Worm (Caenorhabditis elegans) whole organism, L1 larva: Measurements from ENCODE around the gene F41C3.2.

ENCODE experiments used
- C16A3.4 ChIP-seq: fragments of 150-350 bp; optimal IDR thresholded peaks from 2 replicates; lab custom pipeline; 2014; ENCODE audit warnings: missing biosample characterization, missing genetic modification characterization
- C34B4.2 ChIP-seq: sonication (generic microtip); optimal IDR thresholded peaks from 2 replicates; lab custom pipeline; 2017; ENCODE audit warnings: mild to moderate bottlenecking, missing genetic modification characterization, missing compliant biosample characterization
- Y116A8C.19 ChIP-seq: sonication (generic microtip); optimal IDR thresholded peaks from 2 replicates; lab custom pipeline; 2016; ENCODE audit warnings: missing compliant biosample characterization, missing genetic modification characterization, borderline replicate concordance
- ama-1 ChIP-seq: fragments of 150-350 bp; optimal IDR thresholded peaks from 2 replicates; lab custom pipeline; 2014
- ceh-63 ChIP-seq: fragments of 200-800 bp; sonication (Bioruptor generic); optimal IDR thresholded peaks from 2 replicates; lab custom pipeline; 2018; ENCODE audit warnings: mild to moderate bottlenecking, missing genetic modification characterization, missing compliant biosample characterization
- ceh-8 ChIP-seq: fragments of 200-800 bp; sonication (Bioruptor generic); optimal IDR thresholded peaks from 2 replicates; lab custom pipeline; 2018; ENCODE audit warnings: mild to moderate bottlenecking, missing genetic modification characterization, moderate library complexity, missing compliant biosample characterization
- ceh-82 ChIP-seq, 3 experiments: fragments of 150-350 bp in 1 of 3; sonication (generic microtip) in 2 of 3; optimal IDR thresholded peaks; 2 replicates each; lab custom pipeline; 2014 to 2017; ENCODE audit warnings: missing biosample characterization in 3 of 3, missing genetic modification characterization in 3 of 3
- dpl-1 ChIP-seq, 3 experiments: fragments of 150-350 bp in 2 of 3; sonication (generic microtip) in 1 of 3; optimal IDR thresholded peaks; 2 replicates each; lab custom pipeline; 2014 to 2017; ENCODE audit warnings: missing biosample characterization in 3 of 3, missing genetic modification characterization in 3 of 3, missing genetic modification reagents in 3 of 3
- efl-1 ChIP-seq, 4 experiments: fragments of 150-350 bp; optimal IDR thresholded peaks in 3 of 4; peaks in 1 of 4; 1 replicate in 1 of 4; 2 replicates in 3 of 4; lab custom pipeline; 2014; ENCODE audit warnings: missing biosample characterization in 2 of 4, missing genetic modification characterization in 2 of 4, missing genetic modification reagents in 2 of 4
- egl-13 ChIP-seq: sonication (generic microtip); optimal IDR thresholded peaks from 2 replicates; lab custom pipeline; 2016; ENCODE audit warnings: missing genotype, missing genetic modification reagents, missing genetic modification characterization, missing compliant biosample characterization
- egl-27 ChIP-seq, 2 experiments: fragments of 150-350 bp in 1 of 2; sonication (generic microtip); optimal IDR thresholded peaks; 3 replicates each; lab custom pipeline; 2017 to 2018; ENCODE audit warnings: missing biosample characterization in 2 of 2, missing genetic modification characterization in 2 of 2, missing genetic modification reagents in 2 of 2
- elt-2 ChIP-seq: sonication (generic microtip); optimal IDR thresholded peaks from 2 replicates; lab custom pipeline; 2016; ENCODE audit warnings: missing genetic modification characterization, mild to moderate bottlenecking, inconsistent platforms, missing compliant biosample characterization, missing genetic modification reagents
- elt-3 ChIP-seq, 6 experiments: fragments of 150-350 bp in 1 of 6; sonication (generic microtip); optimal IDR thresholded peaks; 2 replicates each; lab custom pipeline; 2017 to 2018; ENCODE audit warnings: missing biosample characterization in 6 of 6, missing genetic modification characterization in 6 of 6, inconsistent platforms in 1 of 6
- fkh-4 ChIP-seq: sonication (generic microtip); optimal IDR thresholded peaks from 2 replicates; lab custom pipeline; 2016; ENCODE audit warnings: missing compliant biosample characterization, missing genetic modification characterization, borderline replicate concordance
- hlh-17 ChIP-seq: fragments of 200-800 bp; sonication (Bioruptor generic); optimal IDR thresholded peaks from 2 replicates; lab custom pipeline; 2018; ENCODE audit warnings: missing genetic modification characterization, mild to moderate bottlenecking, missing compliant biosample characterization, moderate library complexity, borderline replicate concordance
- irx-1 ChIP-seq: sonication (generic microtip); optimal IDR thresholded peaks from 2 replicates; lab custom pipeline; 2016; ENCODE audit warnings: missing genetic modification characterization, missing compliant biosample characterization
- jun-1 ChIP-seq: fragments of 150-350 bp; optimal IDR thresholded peaks from 2 replicates; lab custom pipeline; 2014; ENCODE audit warnings: missing biosample characterization, missing genetic modification reagents, missing genetic modification characterization
- lin-13 ChIP-seq: fragments of 150-350 bp; optimal IDR thresholded peaks from 2 replicates; lab custom pipeline; 2014; ENCODE audit warnings: missing biosample characterization, missing genetic modification reagents, missing genetic modification characterization
- lin-14 ChIP-seq: fragments of 200-800 bp; sonication (Bioruptor generic); optimal IDR thresholded peaks from 2 replicates; lab custom pipeline; 2018; ENCODE audit warnings: mild to moderate bottlenecking, missing genetic modification characterization, moderate library complexity, missing compliant biosample characterization
- lin-15B ChIP-seq: fragments of 150-350 bp; sonication (generic microtip); optimal IDR thresholded peaks from 3 replicates; lab custom pipeline; 2014; ENCODE audit warnings: missing biosample characterization, missing genetic modification characterization
- lin-35 ChIP-seq, 2 experiments: fragments of 150-350 bp; optimal IDR thresholded peaks; 2 replicates each; lab custom pipeline; 2014; ENCODE audit warnings: missing biosample characterization in 2 of 2, missing genetic modification characterization in 2 of 2, missing genetic modification reagents in 2 of 2
- lin-39 ChIP-seq: fragments of 150-350 bp; optimal IDR thresholded peaks from 2 replicates; lab custom pipeline; 2014; ENCODE audit warnings: missing biosample characterization, missing genetic modification reagents, missing genetic modification characterization
- mab-9 ChIP-seq: fragments of 200-800 bp; sonication (Bioruptor generic); IDR thresholded peaks from 2 replicates; pipeline ENCODE4 v1.3.6; 2022; ENCODE audit warnings: missing genetic modification reagents, missing genetic modification characterization, missing compliant biosample characterization
- mef-2 ChIP-seq: fragments of 150-350 bp; optimal IDR thresholded peaks from 2 replicates; lab custom pipeline; 2014; ENCODE audit warnings: missing biosample characterization, missing genetic modification characterization
- nhr-12 ChIP-seq: sonication (generic microtip); optimal IDR thresholded peaks from 2 replicates; lab custom pipeline; 2017; ENCODE audit warnings: missing biosample characterization, missing genetic modification characterization
- nhr-76 ChIP-seq: sonication (generic microtip); optimal IDR thresholded peaks from 2 replicates; lab custom pipeline; 2017; ENCODE audit warnings: missing biosample characterization, missing genetic modification characterization
- nhr-77 ChIP-seq: fragments of 150-350 bp; optimal IDR thresholded peaks from 2 replicates; lab custom pipeline; 2014; ENCODE audit warnings: missing biosample characterization, missing genetic modification characterization
- nhr-84 ChIP-seq: sonication (generic microtip); optimal IDR thresholded peaks from 2 replicates; lab custom pipeline; 2017; ENCODE audit warnings: missing biosample characterization, missing genetic modification characterization
- pag-3 ChIP-seq: sonication (generic microtip); optimal IDR thresholded peaks from 2 replicates; lab custom pipeline; 2017; ENCODE audit warnings: missing genetic modification characterization, mild to moderate bottlenecking, missing compliant biosample characterization, antibody characterized with exemption, borderline replicate concordance; ENCODE audit not compliant: insufficient read depth
- pqm-1 ChIP-seq: sonication (generic microtip); optimal IDR thresholded peaks from 3 replicates; lab custom pipeline; 2017; ENCODE audit warnings: missing biosample characterization, missing genetic modification characterization
- rnt-1 ChIP-seq: sonication (generic microtip); optimal IDR thresholded peaks from 2 replicates; lab custom pipeline; 2016; ENCODE audit warnings: mild to moderate bottlenecking, missing genetic modification characterization, moderate library complexity, missing compliant biosample characterization
- skn-1 ChIP-seq: fragments of 150-350 bp; optimal IDR thresholded peaks from 2 replicates; lab custom pipeline; 2014; ENCODE audit warnings: missing biosample characterization, missing genetic modification characterization
- snpc-4 ChIP-seq: fragments of 150-350 bp; optimal IDR thresholded peaks from 2 replicates; lab custom pipeline; 2014; ENCODE audit warnings: missing biosample characterization, missing genetic modification characterization
- snu-23 ChIP-seq: sonication (generic microtip); optimal IDR thresholded peaks from 2 replicates; lab custom pipeline; 2016; ENCODE audit warnings: missing genetic modification characterization, missing compliant biosample characterization
- unc-30 ChIP-seq: sonication (generic microtip); optimal IDR thresholded peaks from 2 replicates; lab custom pipeline; 2017; ENCODE audit warnings: missing biosample characterization, missing genetic modification characterization
- unc-86 ChIP-seq: sonication (generic microtip); optimal IDR thresholded peaks from 2 replicates; lab custom pipeline; 2016; ENCODE audit warnings: missing genetic modification characterization, missing compliant biosample characterization
- unc-98 ChIP-seq: fragments of 200-800 bp; sonication (Bioruptor generic); IDR thresholded peaks from 2 replicates; pipeline ENCODE4 v1.3.6; 2022; ENCODE audit warnings: missing genetic modification characterization, missing compliant biosample characterization
- zip-4 ChIP-seq: fragments of 200-800 bp; sonication (Bioruptor generic); optimal IDR thresholded peaks from 2 replicates; lab custom pipeline; 2018; ENCODE audit warnings: mild to moderate bottlenecking, missing genetic modification characterization, moderate library complexity, missing compliant biosample characterization
- ztf-11 ChIP-seq, 2 experiments: sonication (generic microtip); optimal IDR thresholded peaks; 2 replicates each; lab custom pipeline; 2016 to 2017; ENCODE audit warnings: missing genetic modification characterization in 2 of 2, missing biosample characterization in 1 of 2, missing compliant biosample characterization in 1 of 2

F41C3.2 gene

DNA sequence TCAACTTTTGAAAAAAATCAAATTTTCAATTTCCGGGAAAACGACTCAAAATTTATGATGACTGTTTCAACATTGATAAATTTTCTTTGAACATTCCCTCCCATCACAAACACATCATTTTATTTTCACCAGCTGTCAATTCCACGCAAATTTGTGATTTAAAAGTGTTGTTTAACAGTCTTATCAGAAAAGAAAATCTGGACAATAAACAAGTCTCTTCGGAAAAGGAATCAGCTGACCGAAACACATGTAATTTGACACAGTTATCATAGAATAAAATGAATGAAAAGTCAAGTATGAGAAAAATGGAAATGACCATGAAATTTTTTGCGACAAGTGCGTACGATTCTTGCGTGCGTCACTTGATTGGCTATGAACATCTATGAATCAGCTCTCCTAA is 19.3 kb downstream of the F41C3.2 start (continued):
- TF ChIP-seq fkh-4 (no peak), ceh-63 (GFP tag; lab: Kevin White, UChicago) (no peak), ceh-8 (no peak), ceh-82 (tag; optimal IDR thresholded peaks at IDR 0.05; lab: Kevin White, UChicago) (no peak), unc-30 (tag; lab: Kevin White, UChicago) (no peak), unc-86 (tag; lab: Kevin White, UChicago) (no peak), egl-27 (tag; optimal IDR thresholded peaks at IDR 0.05; lab: Kevin White, UChicago) (no peak), C16A3.4 (peak; percentile 30), irx-1 (tag; lab: Kevin White, UChicago) (no peak), unc-98 (no peak), nhr-12 (tag; lab: Kevin White, UChicago) (no peak), Y116A8C.19 (tag; lab: Kevin White, UChicago) (no peak), C34B4.2 (no peak), pqm-1 (no peak), lin-14 (GFP tag; lab: Kevin White, UChicago) (peak; percentile 30), lin-39 (tag; lab: Kevin White, UChicago) (no peak), dpl-1 (GFP tag; optimal IDR thresholded peaks at IDR 0.05; lab: Kevin White, UChicago) (no peak), ztf-11 (tag; optimal IDR thresholded peaks at IDR 0.05; lab: Kevin White, UChicago) (no peak), ama-1 (lab: Kevin White, UChicago) (no peak), skn-1 (tag; lab: Kevin White, UChicago) (no peak), hlh-17 (GFP tag; lab: Kevin White, UChicago) (no peak), snu-23 (GFP tag; lab: Kevin White, UChicago) (no peak), zip-4 (GFP tag; lab: Kevin White, UChicago) (no peak), snpc-4 (tag; lab: Kevin White, UChicago) (no peak), lin-15B (no peak)

DNA sequence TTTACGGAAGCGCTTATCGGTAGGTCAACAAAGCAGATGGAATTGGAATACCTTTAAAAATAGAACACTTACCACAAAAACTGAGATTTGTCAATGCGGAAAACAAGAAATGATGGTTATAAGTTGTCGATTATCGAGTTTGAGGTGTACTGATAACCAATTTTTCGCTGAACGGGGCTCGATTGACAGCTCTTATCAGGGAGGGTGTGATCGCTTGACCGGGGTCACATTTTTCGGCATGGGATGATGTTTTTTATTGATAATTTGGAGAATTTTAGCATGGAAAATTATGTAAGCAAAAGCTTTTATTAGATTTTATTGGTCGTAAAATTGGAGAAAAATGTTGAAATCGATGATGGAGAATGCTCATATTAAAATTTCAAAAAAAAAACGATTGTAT is 20.1 kb downstream of the F41C3.2 start:
- TF ChIP-seq egl-27 (tag; optimal IDR thresholded peaks at IDR 0.05; lab: Kevin White, UChicago) = no peak
- TF ChIP-seq pqm-1 = peak; percentile 82
- TF ChIP-seq ama-1 (lab: Kevin White, UChicago) = no peak
- no peak for TF ChIP-seq snpc-4 (tag; lab: Kevin White, UChicago)
- TF ChIP-seq lin-39 (tag; lab: Kevin White, UChicago) = no peak
- TF ChIP-seq lin-13 = no peak
- no peak for TF ChIP-seq rnt-1
- no peak for TF ChIP-seq nhr-84
- TF ChIP-seq nhr-76 = no peak
- TF ChIP-seq Y116A8C.19 (tag; lab: Kevin White, UChicago) = no peak
- peak; percentile 43 for TF ChIP-seq lin-14 (GFP tag; lab: Kevin White, UChicago)
- TF ChIP-seq pag-3 (tag; lab: Kevin White, UChicago) = no peak
- no peak for TF ChIP-seq hlh-17 (GFP tag; lab: Kevin White, UChicago)
- no peak for TF ChIP-seq mef-2 (tag; lab: Kevin White, UChicago)
- TF ChIP-seq elt-2 = peak; percentile 99
- no peak for TF ChIP-seq egl-13 (tag; lab: Kevin White, UChicago)
- TF ChIP-seq lin-35 (GFP tag; optimal IDR thresholded peaks at IDR 0.05; lab: Kevin White, UChicago) = peak in 1 of 2 experiments; percentile 26

ce11 chrII:4771282-4771681 is 21.5 kb downstream of the F41C3.2 start, which contains the start of gene F26G1.5:
Gene F26G1.5 (minus strand): TSS chrII:4771382.
- no peak for TF ChIP-seq jun-1 (tag; lab: Kevin White, UChicago)
- TF ChIP-seq elt-3 (tag; optimal IDR thresholded peaks at IDR 0.05; lab: Kevin White, UChicago) = no peak
- TF ChIP-seq nhr-77 = no peak
- TF ChIP-seq mab-9 (GFP tag; lab: Robert Waterston, UW) = no peak
- no peak for TF ChIP-seq irx-1 (tag; lab: Kevin White, UChicago)
- TF ChIP-seq fkh-4 = no peak
- no peak for TF ChIP-seq egl-13 (tag; lab: Kevin White, UChicago)
- TF ChIP-seq efl-1 (optimal IDR thresholded peaks at IDR 0.05; lab: Kevin White, UChicago) = no peak
- no peak for TF ChIP-seq efl-1 (GFP tag; optimal IDR thresholded peaks at IDR 0.05 in 1 of 2; lab: Kevin White, UChicago)
- TF ChIP-seq, all 84 proteins: peak for 0
